Fruit fly (Drosophila melanogaster): Measurements from ENCODE around the gene CG32986.
A peak's percentile ranks its signal among the peaks of the same experiment; 100 is the strongest.

CG32986 gene

dm6 chr2L:8845931-8846330, 16.6 kb upstream of the CG32986 start (continued):
- TF ChIP-seq Trl (optimal IDR thresholded peaks at IDR 0.05): no peak
- TF ChIP-seq Trl (GFP tag; optimal IDR thresholded peaks at IDR 0.05): peak; percentile 85
- peak; percentile 53 for TF ChIP-seq CG18262 (tag; optimal IDR thresholded peaks at IDR 0.05)
- peak; percentile 92 for TF ChIP-seq ac (GFP tag; optimal IDR thresholded peaks at IDR 0.05)
- peak; percentile 37 for TF ChIP-seq CG8290 (GFP tag; optimal IDR thresholded peaks at IDR 0.05)
- peak; percentile 73 to 78 for TF ChIP-seq CG8290 (tag; optimal IDR thresholded peaks at IDR 0.05)
- peak; percentile 47; the same call in 1 of the 3 replicates for TF ChIP-seq Dbx (GFP tag; IDR thresholded peaks at IDR 0.05)
- TF ChIP-seq schlank (tag; optimal IDR thresholded peaks at IDR 0.05): peak; percentile 87
- TF ChIP-seq Atf3 (GFP tag; optimal IDR thresholded peaks at IDR 0.05): peak; percentile 56
- TF ChIP-seq sug (tag; optimal IDR thresholded peaks at IDR 0.05): no peak
- TF ChIP-seq ewg (GFP tag; optimal IDR thresholded peaks at IDR 0.05): peak; percentile 63
- no peak for TF ChIP-seq E2f1 (GFP tag; IDR thresholded peaks at IDR 0.05)
- TF ChIP-seq gem (tag; optimal IDR thresholded peaks at IDR 0.05): peak; percentile 86
- TF ChIP-seq D19B (GFP tag; optimal IDR thresholded peaks at IDR 0.05): peak; percentile 24
- TF ChIP-seq ATbp (GFP tag; optimal IDR thresholded peaks at IDR 0.05): peak; percentile 94
- peak; percentile 92 for TF ChIP-seq CG6813 (GFP tag; optimal IDR thresholded peaks at IDR 0.05)
- TF ChIP-seq CG10959 (GFP tag; IDR thresholded peaks at IDR 0.05): peak; percentile 57; the same call in 1 of the 2 replicates
- peak; percentile 74 for TF ChIP-seq CG10431 (GFP tag; optimal IDR thresholded peaks at IDR 0.05)
- no peak for TF ChIP-seq CG3726 (GFP tag; IDR thresholded peaks at IDR 0.05)
- TF ChIP-seq Mrtf (GFP tag; IDR thresholded peaks at IDR 0.05): no peak
- no peak for TF ChIP-seq crol (GFP tag; IDR thresholded peaks at IDR 0.05)
- peak; percentile 93 for TF ChIP-seq NC2β (GFP tag; optimal IDR thresholded peaks at IDR 0.05)
- no peak for TF ChIP-seq CG10321 (GFP tag; IDR thresholded peaks at IDR 0.05)
- TF ChIP-seq fd64A (GFP tag; optimal IDR thresholded peaks at IDR 0.05): peak; percentile 27
- TF ChIP-seq CG11456 (GFP tag; IDR thresholded peaks at IDR 0.05): peak; percentile 79
- TF ChIP-seq tio (GFP tag; optimal IDR thresholded peaks at IDR 0.05): peak; percentile 80
- TF ChIP-seq CG13424 (tag; optimal IDR thresholded peaks at IDR 0.05): peak; percentile 67
- peak; percentile 17; the same call in 1 of the 2 replicates for TF ChIP-seq CG4404 (GFP tag; IDR thresholded peaks at IDR 0.05)
- peak; percentile 62 for TF ChIP-seq CG1792 (GFP tag; optimal IDR thresholded peaks at IDR 0.05)
- peak; percentile 46; the same call in 1 of the 2 replicates for TF ChIP-seq E2f2 (GFP tag; IDR thresholded peaks at IDR 0.05)
- TF ChIP-seq MBD-R2 (GFP tag; IDR thresholded peaks at IDR 0.05): no peak
- TF ChIP-seq seq (GFP tag; IDR thresholded peaks at IDR 0.05): peak; percentile 44; the same call in 1 of the 2 replicates
- no peak for TF ChIP-seq danr (GFP tag; IDR thresholded peaks at IDR 0.05)
- peak; percentile 77 for TF ChIP-seq maf-S (GFP tag; optimal IDR thresholded peaks at IDR 0.05)
- peak; percentile 27 for TF ChIP-seq gcm2 (GFP tag; optimal IDR thresholded peaks at IDR 0.05)
- TF ChIP-seq h (optimal IDR thresholded peaks at IDR 0.05): no peak
- TF ChIP-seq CG4328 (GFP tag; optimal IDR thresholded peaks at IDR 0.05): peak; percentile 39
- TF ChIP-seq CG18619 (GFP tag; optimal IDR thresholded peaks at IDR 0.05): peak; percentile 76
- peak; percentile 50 for TF ChIP-seq CG30403 (GFP tag; optimal IDR thresholded peaks at IDR 0.05)
- TF ChIP-seq CG4617 (GFP tag; optimal IDR thresholded peaks at IDR 0.05; ENCODE audit: borderline replicate concordance): peak; percentile 32
- TF ChIP-seq Hr39 (optimal IDR thresholded peaks at IDR 0.05): no peak
- TF ChIP-seq insv (GFP tag; optimal IDR thresholded peaks at IDR 0.05): peak; percentile 16 to 76
- TF ChIP-seq ap (GFP tag; IDR thresholded peaks at IDR 0.05): no peak
- peak; percentile 79 for TF ChIP-seq bab2 (GFP tag; optimal IDR thresholded peaks at IDR 0.05)
- TF ChIP-seq H15 (GFP tag; IDR thresholded peaks at IDR 0.05): 0 out of 3 replicates have a peak, but pooled peaks have one; percentile 36
- peak; percentile 91 for TF ChIP-seq CG1603 (tag; optimal IDR thresholded peaks at IDR 0.05)
- TF ChIP-seq CG31441 (GFP tag; IDR thresholded peaks at IDR 0.05): peak; percentile 43; the same call in 1 of the 2 replicates
- peak; percentile 78 for TF ChIP-seq vfl (GFP tag; optimal IDR thresholded peaks at IDR 0.05)
- TF ChIP-seq cas (GFP tag; IDR thresholded peaks at IDR 0.05): no peak
- peak; percentile 46 for TF ChIP-seq az2 (GFP tag; optimal IDR thresholded peaks at IDR 0.05)
- no peak for TF ChIP-seq CG6175 (GFP tag; IDR thresholded peaks at IDR 0.05)
- peak; percentile 68 for TF ChIP-seq BtbVII (GFP tag; optimal IDR thresholded peaks at IDR 0.05)
- peak; percentile 49 for TF ChIP-seq mam (GFP tag; optimal IDR thresholded peaks at IDR 0.05)

Measured in whole organism, embryonic.